Worm (Caenorhabditis elegans) whole organism, mixed stage, embryonic: ENCODE results near the gene dsl-6.
"Not testable (repeated sequence)": the region's sequence is repeated elsewhere in the genome, so short reads cannot be mapped to it uniquely, and the experiment has no call there.

Experiments used
- M03D4.4 ChIP-seq: sonication (generic microtip); optimal IDR thresholded peaks from 2 replicates; lab custom pipeline; 2017; ENCODE audit warnings: mild to moderate bottlenecking, missing genetic modification characterization, missing compliant biosample characterization
- bed-3 ChIP-seq: fragments of 200-800 bp; sonication (Bioruptor generic); optimal IDR thresholded peaks from 3 replicates; lab custom pipeline; 2018; ENCODE audit warnings: mild to moderate bottlenecking, missing genetic modification characterization, moderate library complexity, missing compliant biosample characterization
- blmp-1 ChIP-seq: fragments of 150-350 bp; optimal IDR thresholded peaks from 2 replicates; lab custom pipeline; 2014; ENCODE audit warnings: missing biosample characterization, missing genetic modification characterization
- ceh-39 ChIP-seq: fragments of 150-350 bp; optimal IDR thresholded peaks from 2 replicates; lab custom pipeline; 2014; ENCODE audit warnings: missing biosample characterization, missing genetic modification characterization
- ceh-43 ChIP-seq: fragments of 200-800 bp; sonication (Bioruptor generic); optimal IDR thresholded peaks from 2 replicates; lab custom pipeline; 2018; ENCODE audit warnings: mild to moderate bottlenecking, missing genetic modification characterization, moderate library complexity, missing compliant biosample characterization
- ceh-83 ChIP-seq: fragments of 200-800 bp; sonication (Bioruptor generic); optimal IDR thresholded peaks from 2 replicates; lab custom pipeline; 2018; ENCODE audit warnings: mild to moderate bottlenecking, missing genetic modification characterization, missing compliant biosample characterization
- ces-1 ChIP-seq: fragments of 150-350 bp; optimal IDR thresholded peaks from 2 replicates; lab custom pipeline; 2014; ENCODE audit warnings: missing biosample characterization, missing genetic modification reagents, missing genetic modification characterization
- cnd-1 ChIP-seq: fragments of 200-800 bp; sonication (Bioruptor generic); optimal IDR thresholded peaks from 2 replicates; lab custom pipeline; 2018; ENCODE audit warnings: mild to moderate bottlenecking, missing genetic modification characterization, missing compliant biosample characterization
- elt-1 ChIP-seq: sonication (generic microtip); optimal IDR thresholded peaks from 2 replicates; lab custom pipeline; 2017; ENCODE audit warnings: missing genetic modification characterization, mild to moderate bottlenecking, missing compliant biosample characterization, antibody characterized with exemption, moderate library complexity, borderline replicate concordance; ENCODE audit not compliant: insufficient read depth
- elt-3 ChIP-seq: fragments of 150-350 bp; optimal IDR thresholded peaks from 2 replicates; lab custom pipeline; 2014; ENCODE audit warnings: missing biosample characterization, missing genetic modification characterization
- flh-1 ChIP-seq: fragments of 200-800 bp; sonication (Bioruptor generic); optimal IDR thresholded peaks from 2 replicates; lab custom pipeline; 2018; ENCODE audit warnings: mild to moderate bottlenecking, missing genetic modification characterization, moderate library complexity, missing compliant biosample characterization
- ham-2 ChIP-seq: fragments of 200-800 bp; sonication (Bioruptor generic); optimal IDR thresholded peaks from 2 replicates; lab custom pipeline; 2018; ENCODE audit warnings: mild to moderate bottlenecking, missing genetic modification characterization, missing compliant biosample characterization
- hlh-1 ChIP-seq: fragments of 150-350 bp; optimal IDR thresholded peaks from 2 replicates; lab custom pipeline; 2014; ENCODE audit warnings: missing biosample characterization, missing genetic modification reagents, missing genetic modification characterization
- lin-13 ChIP-seq: fragments of 150-350 bp; optimal IDR thresholded peaks from 2 replicates; lab custom pipeline; 2014; ENCODE audit warnings: missing biosample characterization, missing genetic modification characterization
- lin-32 ChIP-seq: fragments of 200-800 bp; sonication (Bioruptor generic); optimal IDR thresholded peaks from 2 replicates; lab custom pipeline; 2018; ENCODE audit warnings: mild to moderate bottlenecking, missing genetic modification characterization, missing compliant biosample characterization
- lsy-2 ChIP-seq: fragments of 150-350 bp; optimal IDR thresholded peaks from 2 replicates; lab custom pipeline; 2014; ENCODE audit warnings: missing biosample characterization, missing genetic modification characterization
- mab-5 ChIP-seq: fragments of 150-350 bp; optimal IDR thresholded peaks from 2 replicates; lab custom pipeline; 2014; ENCODE audit warnings: missing biosample characterization, missing genetic modification characterization
- mep-1 ChIP-seq: fragments of 150-350 bp; optimal IDR thresholded peaks from 2 replicates; lab custom pipeline; 2017; ENCODE audit warnings: missing biosample characterization, missing genetic modification reagents, missing genetic modification characterization, inconsistent platforms
- mls-2 ChIP-seq: sonication (generic microtip); optimal IDR thresholded peaks from 2 replicates; lab custom pipeline; 2016; ENCODE audit warnings: mild to moderate bottlenecking, missing genetic modification characterization, moderate library complexity, missing compliant biosample characterization
- nhr-12 ChIP-seq: fragments of 150-350 bp; optimal IDR thresholded peaks from 2 replicates; lab custom pipeline; 2014; ENCODE audit warnings: missing biosample characterization, missing genetic modification characterization
- nhr-2 ChIP-seq: fragments of 150-350 bp; optimal IDR thresholded peaks from 2 replicates; lab custom pipeline; 2014; ENCODE audit warnings: missing biosample characterization, missing genetic modification characterization
- nhr-237 ChIP-seq: fragments of 150-350 bp; optimal IDR thresholded peaks from 2 replicates; lab custom pipeline; 2014; ENCODE audit warnings: missing biosample characterization, missing genetic modification characterization
- nhr-76 ChIP-seq: sonication (generic microtip); optimal IDR thresholded peaks from 2 replicates; lab custom pipeline; 2017; ENCODE audit warnings: missing biosample characterization, missing genetic modification characterization
- pha-4 ChIP-seq: fragments of 150-350 bp; optimal IDR thresholded peaks from 2 replicates; lab custom pipeline; 2018; ENCODE audit warnings: missing biosample characterization, missing genetic modification reagents, missing genetic modification characterization
- sem-2 ChIP-seq: fragments of 200-800 bp; sonication (Bioruptor generic); optimal IDR thresholded peaks from 2 replicates; lab custom pipeline; 2018; ENCODE audit warnings: mild to moderate bottlenecking, missing genetic modification characterization, missing compliant biosample characterization
- sptf-1 ChIP-seq: sonication (generic microtip); optimal IDR thresholded peaks from 2 replicates; lab custom pipeline; 2017; ENCODE audit warnings: mild to moderate bottlenecking, missing genetic modification characterization, moderate library complexity, missing compliant biosample characterization
- tbx-8 ChIP-seq: fragments of 200-800 bp; sonication (Bioruptor generic); optimal IDR thresholded peaks from 2 replicates; lab custom pipeline; 2018; ENCODE audit warnings: mild to moderate bottlenecking, missing genetic modification characterization, moderate library complexity, missing compliant biosample characterization
- unc-120 ChIP-seq: sonication (generic microtip); optimal IDR thresholded peaks from 2 replicates; lab custom pipeline; 2017; ENCODE audit warnings: missing genetic modification characterization, missing compliant biosample characterization; ENCODE audit not compliant: poor library complexity, severe bottlenecking
- unc-39 ChIP-seq: fragments of 150-350 bp; optimal IDR thresholded peaks from 2 replicates; lab custom pipeline; 2014; ENCODE audit warnings: missing biosample characterization, missing genetic modification characterization
- unc-62 ChIP-seq: fragments of 150-350 bp; optimal IDR thresholded peaks from 2 replicates; lab custom pipeline; 2014; ENCODE audit warnings: missing biosample characterization, missing genetic modification reagents, missing genetic modification characterization
- zip-8 ChIP-seq: fragments of 150-350 bp; optimal IDR thresholded peaks from 2 replicates; lab custom pipeline; 2014; ENCODE audit warnings: missing biosample characterization, missing genetic modification characterization
- ztf-11 ChIP-seq: fragments of 150-350 bp; optimal IDR thresholded peaks from 2 replicates; lab custom pipeline; 2014; ENCODE audit warnings: missing biosample characterization, missing genetic modification characterization

dsl-6 gene

ce11 chrIV:11398267-11398825, at the start of gene dsl-6:
TSS of gene dsl-6 (minus strand) at chrIV:11398317.
- not testable (repeated sequence) for TF ChIP-seq unc-120 (tag; lab: Kevin White, UChicago); nhr-2 (tag; lab: Kevin White, UChicago); unc-62 (GFP tag; lab: Kevin White, UChicago)

- no peak for TF ChIP-seq elt-1
- TF ChIP-seq mls-2: no peak
- no peak for TF ChIP-seq lin-32 (GFP tag; lab: Kevin White, UChicago)
- no peak for TF ChIP-seq nhr-2 (tag; lab: Kevin White, UChicago)
- no peak for TF ChIP-seq unc-39 (tag; lab: Kevin White, UChicago)
- TF ChIP-seq nhr-237 (tag; lab: Kevin White, UChicago): no peak
- TF ChIP-seq lsy-2 (tag; lab: Kevin White, UChicago): no peak
- no peak for TF ChIP-seq unc-62 (GFP tag; lab: Kevin White, UChicago)
- no peak for TF ChIP-seq ztf-11 (tag; lab: Kevin White, UChicago)
- TF ChIP-seq nhr-12 (tag; lab: Kevin White, UChicago): no peak
- no peak for TF ChIP-seq pha-4 (tag; lab: Kevin White, UChicago)
- no peak for TF ChIP-seq ceh-83 (GFP tag; lab: Kevin White, UChicago)
- no peak for TF ChIP-seq lin-13 (tag; lab: Kevin White, UChicago)
- no peak for TF ChIP-seq flh-1 (GFP tag; lab: Kevin White, UChicago)
- TF ChIP-seq ceh-39 (tag; lab: Kevin White, UChicago): no peak
- no peak for TF ChIP-seq cnd-1 (tag; lab: Kevin White, UChicago)
- no peak for TF ChIP-seq ham-2
- TF ChIP-seq elt-3 (tag; lab: Kevin White, UChicago): no peak
Measured at ce11 chrIV:11438255-11438654, 40.1 kb upstream of the dsl-6 start.

- TF ChIP-seq ces-1 (GFP tag; lab: Kevin White, UChicago) (peak; percentile 46), ham-2 (no peak)
Measured at ce11 chrIV:11435761-11436160, 37.6 kb upstream of the dsl-6 start.

ce11 chrIV:11434575-11434974, 36.5 kb upstream of the dsl-6 start:
- TF ChIP-seq elt-1 (no peak), ces-1 (GFP tag; lab: Kevin White, UChicago) (peak; percentile 39), mab-5 (no peak), mls-2 (no peak), zip-8 (tag; lab: Kevin White, UChicago) (no peak)

- TF ChIP-seq elt-1 (no peak), mep-1 (tag; lab: Kevin White, UChicago) (peak; percentile 47), lin-13 (tag; lab: Kevin White, UChicago) (peak; percentile 26), nhr-237 (tag; lab: Kevin White, UChicago) (peak; percentile 68), blmp-1 (tag; lab: Kevin White, UChicago) (no peak), lsy-2 (tag; lab: Kevin White, UChicago) (peak; percentile 53), pha-4 (tag; lab: Kevin White, UChicago) (peak; percentile 61), lin-32 (GFP tag; lab: Kevin White, UChicago) (no peak), M03D4.4 (tag; lab: Kevin White, UChicago) (no peak), ces-1 (GFP tag; lab: Kevin White, UChicago) (peak; percentile 50), hlh-1 (peak; percentile 28), unc-39 (tag; lab: Kevin White, UChicago) (no peak), ztf-11 (tag; lab: Kevin White, UChicago) (peak; percentile 39)
Measured at ce11 chrIV:11433709-11434108, 35.6 kb upstream of the dsl-6 start.

ce11 chrIV:11431448-11431847, 33.3 kb upstream of the dsl-6 start:
- TF ChIP-seq unc-120 (tag; lab: Kevin White, UChicago): no peak
- no peak for TF ChIP-seq sptf-1
- TF ChIP-seq ces-1 (GFP tag; lab: Kevin White, UChicago): peak; percentile 98

- no peak for TF ChIP-seq ceh-43 (GFP tag; lab: Kevin White, UChicago)
- TF ChIP-seq nhr-12 (tag; lab: Kevin White, UChicago): no peak
- TF ChIP-seq lsy-2 (tag; lab: Kevin White, UChicago): no peak
- no peak for TF ChIP-seq bed-3 (GFP tag; lab: Kevin White, UChicago)
- no peak for TF ChIP-seq elt-3 (tag; lab: Kevin White, UChicago)
- TF ChIP-seq ces-1 (GFP tag; lab: Kevin White, UChicago): no peak
- no peak for TF ChIP-seq tbx-8
- TF ChIP-seq nhr-2 (tag; lab: Kevin White, UChicago): no peak
- no peak for TF ChIP-seq nhr-237 (tag; lab: Kevin White, UChicago)
- no peak for TF ChIP-seq nhr-76 (tag; lab: Kevin White, UChicago)
- no peak for TF ChIP-seq flh-1 (GFP tag; lab: Kevin White, UChicago)
- no peak for TF ChIP-seq cnd-1 (tag; lab: Kevin White, UChicago)
- no peak for TF ChIP-seq sem-2 (GFP tag; lab: Kevin White, UChicago)
- no peak for TF ChIP-seq ceh-39 (tag; lab: Kevin White, UChicago)
- no peak for TF ChIP-seq zip-8 (tag; lab: Kevin White, UChicago)
- no peak for TF ChIP-seq pha-4 (tag; lab: Kevin White, UChicago)
- TF ChIP-seq lin-32 (GFP tag; lab: Kevin White, UChicago): no peak
- no peak for TF ChIP-seq mls-2
- TF ChIP-seq ztf-11 (tag; lab: Kevin White, UChicago): no peak
- TF ChIP-seq mep-1 (tag; lab: Kevin White, UChicago): no peak
Measured at ce11 chrIV:11425442-11425841, 27.3 kb upstream of the dsl-6 start, which contains the start of gene kin-4. TSS of gene kin-4 (plus strand) at chrIV:11425742.
